Fruit fly (Drosophila melanogaster) S2 (cell line): Measurements from ENCODE around the gene CG32599.

Experiments used
- CG8478 ChIP-seq: fragments of >200 bp; optimal IDR thresholded peaks from 2 replicates; lab custom pipeline; 2018
- CTCF ChIP-seq, 2 experiments: fragments of >200 bp; optimal IDR thresholded peaks; 2 replicates each; lab custom pipeline; 2018

CG32599 gene

DNA sequence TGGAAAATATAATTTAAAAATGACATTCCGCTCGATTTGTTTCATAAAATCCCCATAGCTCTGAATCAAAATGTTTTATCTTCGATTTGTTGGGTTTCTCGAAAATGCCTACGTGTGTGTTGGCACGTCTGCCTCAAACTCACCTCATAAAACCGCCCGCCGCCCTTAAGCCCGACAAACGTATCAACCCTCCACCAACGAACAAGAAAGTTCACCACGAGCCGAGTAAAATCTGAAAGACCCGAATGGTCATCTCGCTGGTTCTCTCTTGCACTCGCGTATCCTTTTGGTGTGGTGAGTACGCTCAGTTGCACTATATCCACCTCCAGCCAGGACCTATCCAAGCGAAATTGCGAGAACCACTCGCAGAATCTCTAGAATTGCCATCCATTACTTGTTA, 21.5 kb upstream of the CG32599 start:
- TF ChIP-seq CG8478 (no peak), CTCF (optimal IDR thresholded peaks at IDR 0.05; lab: Kevin White, UChicago) (no peak)

DNA sequence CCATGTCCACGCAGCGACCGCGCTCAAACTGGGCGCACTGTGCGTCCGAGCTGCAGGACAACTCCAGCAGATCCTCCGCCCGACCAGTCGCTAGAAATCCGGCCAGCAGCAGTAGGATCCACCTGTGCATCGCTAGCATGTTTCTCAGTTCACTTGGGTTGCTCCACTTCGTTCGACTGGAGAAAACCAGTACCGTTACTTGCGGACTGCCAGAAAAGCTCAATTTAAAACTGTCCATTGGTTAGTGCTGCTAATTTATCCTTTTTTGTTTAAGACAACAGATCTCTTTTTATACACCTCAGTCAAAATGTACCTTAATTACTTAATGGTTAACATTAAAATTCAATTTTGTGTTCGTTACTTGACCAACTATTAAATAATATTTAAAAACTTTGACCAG, 17.8 kb upstream of the CG32599 start, which contains the start of gene CG11674:
TSS of gene CG11674 (minus strand) at position 215 of the 400 bp plus-strand sequence.
- TF ChIP-seq CTCF (optimal IDR thresholded peaks at IDR 0.05; lab: Kevin White, UChicago), result no peak
- no peak for TF ChIP-seq CG8478

DNA sequence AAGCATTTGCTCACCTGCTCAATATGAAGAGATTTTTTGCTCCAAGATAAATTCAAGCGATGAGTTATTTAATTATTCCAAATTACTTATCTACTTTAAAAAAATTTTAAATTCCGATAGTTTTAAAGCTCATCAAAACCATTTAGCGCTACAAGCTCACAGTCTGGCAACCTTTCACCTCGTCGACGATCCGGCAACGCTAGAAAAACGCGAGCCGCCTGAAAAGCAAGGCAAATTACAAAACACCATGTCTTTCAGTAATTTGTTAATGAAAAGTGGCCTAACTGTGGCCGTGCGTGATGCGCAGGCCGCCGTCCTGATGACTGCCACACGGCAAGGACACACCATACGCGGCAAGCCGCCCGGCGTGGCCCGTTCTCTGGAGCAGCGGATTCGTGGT, 17.4 kb upstream of the CG32599 start, which contains the start of gene mRpL38:
TSS of gene mRpL38 (plus strand) at position 197 of the 400 bp plus-strand sequence.
- TF ChIP-seq CG8478, result no peak
- TF ChIP-seq CTCF (optimal IDR thresholded peaks at IDR 0.05; lab: Kevin White, UChicago), result no peak

DNA sequence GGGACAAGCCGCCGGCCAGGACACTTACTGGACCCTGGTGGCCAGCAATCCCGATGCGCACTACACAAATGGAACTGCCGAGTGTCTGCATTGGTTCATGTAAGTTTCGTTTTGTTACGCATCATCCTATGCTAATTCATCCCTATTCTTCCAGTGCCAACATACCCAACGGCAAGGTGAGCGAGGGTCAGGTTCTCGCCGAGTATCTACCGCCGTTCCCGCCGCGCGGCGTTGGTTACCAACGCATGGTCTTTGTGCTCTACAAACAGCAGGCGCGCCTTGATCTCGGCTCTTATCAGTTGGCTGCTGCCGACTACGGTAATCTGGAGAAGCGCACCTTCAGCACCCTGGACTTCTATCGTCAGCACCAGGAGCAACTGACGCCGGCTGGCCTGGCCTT, 16.4 kb upstream of the CG32599 start:
- no peak for TF ChIP-seq CG8478
- no peak for TF ChIP-seq CTCF (optimal IDR thresholded peaks at IDR 0.05; lab: Kevin White, UChicago)

DNA sequence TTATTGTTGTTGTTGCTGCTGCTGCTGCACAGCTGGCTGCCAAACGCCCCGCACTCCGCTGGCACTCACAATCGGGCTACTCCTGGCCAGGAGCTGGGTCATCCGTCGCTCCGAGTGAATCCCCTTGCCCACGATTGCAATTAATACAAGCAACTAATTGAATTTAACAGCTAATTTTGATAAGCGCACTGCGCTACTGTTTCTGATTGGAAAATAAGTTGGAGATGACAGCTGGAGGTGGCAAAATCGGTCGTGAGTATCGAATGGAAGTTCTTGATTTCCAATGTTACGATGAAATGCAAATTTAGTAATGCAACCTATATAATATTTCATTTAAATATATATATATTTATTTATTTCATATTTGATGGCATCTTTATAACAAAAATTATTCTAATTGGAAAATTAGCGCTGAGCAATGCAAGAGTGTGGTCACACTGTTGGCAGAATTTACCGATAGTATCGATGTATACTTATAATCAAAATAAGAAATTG, 9.6 kb upstream of the CG32599 start, which contains the start of gene CG42271:
TSS of gene CG42271 (minus strand) at position 224 of the 495 bp plus-strand sequence.
- TF ChIP-seq CG8478, result no peak
- no peak for TF ChIP-seq CTCF (optimal IDR thresholded peaks at IDR 0.05; lab: Kevin White, UChicago)

DNA sequence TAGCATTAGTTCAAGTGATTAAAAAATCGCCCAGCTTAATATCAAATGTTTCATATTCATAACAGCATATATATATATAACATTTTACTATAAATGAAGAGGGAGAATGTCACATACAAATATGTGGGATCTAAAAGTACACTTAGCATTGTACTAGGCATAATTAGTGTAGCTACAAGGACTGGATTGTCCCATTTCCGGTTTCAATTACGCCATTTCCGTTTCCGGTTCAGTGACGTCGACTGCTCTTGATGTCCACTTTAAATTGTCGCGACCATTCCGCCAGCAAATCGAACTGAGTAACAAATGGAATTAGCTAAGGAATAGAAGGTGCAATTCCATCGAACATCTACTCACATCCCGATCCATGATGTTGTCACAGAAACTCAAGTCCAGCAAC, 9.0 kb upstream of the CG32599 start:
- TF ChIP-seq CG8478 (no peak), CTCF (optimal IDR thresholded peaks at IDR 0.05; lab: Kevin White, UChicago) (no peak)

DNA sequence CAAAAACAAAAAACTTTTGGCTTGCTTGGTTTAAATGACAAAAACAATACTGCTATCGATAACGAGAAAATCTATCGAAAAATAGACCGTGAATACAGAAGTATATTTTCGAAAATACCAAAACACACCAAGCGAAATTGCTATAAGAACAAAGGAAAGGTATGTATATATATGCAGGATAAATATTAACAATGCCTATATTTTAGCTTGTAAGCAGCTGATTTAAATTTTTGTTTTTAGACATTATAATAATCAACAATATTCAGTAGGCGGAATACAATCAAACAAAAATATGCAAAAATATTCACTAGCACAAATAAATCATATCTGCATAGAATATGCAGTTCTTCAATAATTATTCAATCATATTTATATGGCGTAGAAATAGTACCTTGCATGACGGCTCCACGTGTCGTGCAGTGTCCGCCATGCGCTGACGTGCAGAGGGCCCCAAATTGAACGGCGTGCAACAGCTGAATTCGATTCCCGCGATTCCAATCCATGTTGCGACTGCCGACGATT, 5.6 kb upstream of the CG32599 start, which contains the start of the genes Fbxl4 and Dus2:
TSS of gene Fbxl4 (minus strand) at position 51 of the 522 bp plus-strand sequence.
TSS of gene Dus2 (plus strand) at position 116 of the 522 bp plus-strand sequence.
- TF ChIP-seq CG8478 (no peak), CTCF (optimal IDR thresholded peaks at IDR 0.05; lab: Kevin White, UChicago) (no peak)

- TF ChIP-seq CTCF (optimal IDR thresholded peaks at IDR 0.05; lab: Kevin White, UChicago) (no peak), CG8478 (no peak)
These were observed 1.0 kb upstream of the CG32599 start, which contains the start of gene mRNA-cap for dm6 chrX:14242479-14242878. Gene mRNA-cap (minus strand): TSS chrX:14242822.

dm6 chrX:14247035-14247786, 3.7 kb downstream of the CG32599 start, which contains the start of gene mud:
Gene mud (plus strand): TSS chrX:14247732.
- TF ChIP-seq CG8478 (no peak), CTCF (optimal IDR thresholded peaks at IDR 0.05; lab: Kevin White, UChicago) (peak; percentile 74 to 85)

dm6 chrX:14260863-14261262, 17.4 kb downstream of the CG32599 start, which contains the start of the genes CG46317 and Tat:
Gene CG46317 (plus strand): TSS chrX:14261223.
Gene Tat (plus strand): TSS chrX:14261223.
- TF ChIP-seq CTCF (optimal IDR thresholded peaks at IDR 0.05; lab: Kevin White, UChicago), result no peak
- TF ChIP-seq CG8478, result no peak

- TF ChIP-seq CG8478 (no peak), CTCF (optimal IDR thresholded peaks at IDR 0.05; lab: Kevin White, UChicago) (no peak)
These were observed 21.7 kb downstream of the CG32599 start for dm6 chrX:14265149-14265548.

- TF ChIP-seq CTCF (optimal IDR thresholded peaks at IDR 0.05; lab: Kevin White, UChicago), result no peak
- no peak for TF ChIP-seq CG8478
These were observed 22.6 kb downstream of the CG32599 start, which contains the start of the genes CG13404 and na for dm6 chrX:14266075-14266474. Gene CG13404 (minus strand): TSS chrX:14266250. Gene na (plus strand): TSS chrX:14266367.

dm6 chrX:14277435-14277834, 33.9 kb downstream of the CG32599 start, which contains the start of gene Muc12Ea:
Gene Muc12Ea (plus strand): TSS chrX:14277735.
- no peak for TF ChIP-seq CG8478

DNA sequence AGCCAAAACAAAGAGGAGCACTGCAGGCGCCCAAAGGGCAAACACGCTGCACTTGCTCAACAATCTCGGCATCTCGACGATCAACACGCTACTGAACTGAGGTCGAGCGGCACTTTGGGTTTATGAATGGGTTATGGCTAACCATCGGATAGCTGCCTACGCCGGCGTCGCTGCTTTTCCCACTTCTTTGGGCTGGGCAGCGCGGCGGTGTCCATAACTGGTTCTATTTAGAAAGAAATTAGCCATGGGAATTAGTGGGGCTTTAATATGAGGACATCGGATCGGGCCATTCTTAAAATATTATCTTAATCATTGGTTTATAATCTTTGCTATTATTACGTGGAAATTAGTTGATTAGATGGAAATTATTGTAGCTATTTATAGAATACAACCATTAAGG, 45.8 kb downstream of the CG32599 start, which contains the start of gene CG9400:
TSS of gene CG9400 (minus strand) at position 101 of the 400 bp plus-strand sequence.
- TF ChIP-seq CTCF (optimal IDR thresholded peaks at IDR 0.05; lab: Kevin White, UChicago) (no peak), CG8478 (no peak)
